Worm (Caenorhabditis elegans) whole organism, mixed stage, embryonic: ENCODE measurements around the gene ddx-19.

Source experiments
- blmp-1 ChIP-seq: fragments of 150-350 bp; optimal IDR thresholded peaks from 2 replicates; lab custom pipeline; 2014; ENCODE audit warnings: missing biosample characterization, missing genetic modification characterization
- ces-1 ChIP-seq: fragments of 150-350 bp; optimal IDR thresholded peaks from 2 replicates; lab custom pipeline; 2014; ENCODE audit warnings: missing biosample characterization, missing genetic modification reagents, missing genetic modification characterization
- elt-3 ChIP-seq: fragments of 150-350 bp; optimal IDR thresholded peaks from 2 replicates; lab custom pipeline; 2014; ENCODE audit warnings: missing biosample characterization, missing genetic modification characterization
- flh-1 ChIP-seq: fragments of 200-800 bp; sonication (Bioruptor generic); optimal IDR thresholded peaks from 2 replicates; lab custom pipeline; 2018; ENCODE audit warnings: mild to moderate bottlenecking, missing genetic modification characterization, moderate library complexity, missing compliant biosample characterization
- ham-2 ChIP-seq: fragments of 200-800 bp; sonication (Bioruptor generic); optimal IDR thresholded peaks from 2 replicates; lab custom pipeline; 2018; ENCODE audit warnings: mild to moderate bottlenecking, missing genetic modification characterization, missing compliant biosample characterization
- lin-13 ChIP-seq: fragments of 150-350 bp; optimal IDR thresholded peaks from 2 replicates; lab custom pipeline; 2014; ENCODE audit warnings: missing biosample characterization, missing genetic modification characterization
- mls-2 ChIP-seq: sonication (generic microtip); optimal IDR thresholded peaks from 2 replicates; lab custom pipeline; 2016; ENCODE audit warnings: mild to moderate bottlenecking, missing genetic modification characterization, moderate library complexity, missing compliant biosample characterization
- nhr-12 ChIP-seq: fragments of 150-350 bp; optimal IDR thresholded peaks from 2 replicates; lab custom pipeline; 2014; ENCODE audit warnings: missing biosample characterization, missing genetic modification characterization
- snpc-4 ChIP-seq: fragments of 150-350 bp; optimal IDR thresholded peaks from 2 replicates; lab custom pipeline; 2014; ENCODE audit warnings: missing biosample characterization, missing genetic modification characterization
- unc-39 ChIP-seq: fragments of 150-350 bp; optimal IDR thresholded peaks from 2 replicates; lab custom pipeline; 2014; ENCODE audit warnings: missing biosample characterization, missing genetic modification characterization

DNA sequence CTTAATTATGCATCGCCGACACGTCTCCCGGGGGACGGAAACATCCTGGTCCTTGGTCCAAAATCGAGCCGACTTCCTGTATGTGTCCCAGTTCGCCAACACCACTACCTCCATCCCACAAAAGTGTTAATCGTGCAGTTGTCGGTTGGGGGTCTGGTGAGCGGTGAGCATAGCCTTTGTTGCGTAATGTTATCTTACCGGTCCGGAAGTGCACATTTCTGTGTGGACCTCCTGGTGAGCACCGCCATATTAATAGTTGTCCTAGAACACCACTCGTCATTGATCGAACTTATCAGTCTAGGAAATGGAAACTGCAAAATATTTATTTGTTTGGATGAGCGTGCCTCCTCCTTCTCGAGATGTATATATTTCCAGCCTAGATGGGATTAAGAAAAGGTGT lies 12.5 kb downstream of the ddx-19 start:
- TF ChIP-seq mls-2 (tag; lab: Kevin White, UChicago) (no peak), unc-39 (tag; lab: Kevin White, UChicago) (no peak), snpc-4 (tag; lab: Kevin White, UChicago) (no peak), elt-3 (tag; lab: Kevin White, UChicago) (no peak), lin-13 (tag; lab: Kevin White, UChicago) (no peak), flh-1 (GFP tag; lab: Kevin White, UChicago) (no peak), ham-2 (GFP tag; lab: Kevin White, UChicago) (no peak), blmp-1 (tag; lab: Kevin White, UChicago) (no peak), ces-1 (GFP tag; lab: Kevin White, UChicago) (no peak), nhr-12 (tag; lab: Kevin White, UChicago) (no peak)
